Fruit fly (Drosophila melanogaster): ENCODE results near the gene CG15034.
A peak's percentile ranks its signal among the peaks of the same experiment; 100 is the strongest.

CG15034 gene

dm6 chrX:7323649-7324511 is 23.4 kb downstream of the CG15034 start, which contains the start of the genes Atg5 and Dok:
Atg5 (minus strand) TSS chrX:7323770.
Dok (plus strand) TSS chrX:7324214.
- TF ChIP-seq Dll (optimal IDR thresholded peaks at IDR 0.05) (no peak), CG8478 (optimal IDR thresholded peaks at IDR 0.05) (no peak), pan (optimal IDR thresholded peaks at IDR 0.05) (no peak), EcR (GFP tag; optimal IDR thresholded peaks at IDR 0.05) (no peak), psq (optimal IDR thresholded peaks at IDR 0.05) (no peak), usp (GFP tag; optimal IDR thresholded peaks at IDR 0.05) (no peak)

- TF ChIP-seq pan (optimal IDR thresholded peaks at IDR 0.05), result no peak
- no peak for TF ChIP-seq Dll (optimal IDR thresholded peaks at IDR 0.05)
- TF ChIP-seq usp (GFP tag; optimal IDR thresholded peaks at IDR 0.05), result no peak
- no peak for TF ChIP-seq EcR (GFP tag; optimal IDR thresholded peaks at IDR 0.05)
- TF ChIP-seq psq (optimal IDR thresholded peaks at IDR 0.05), result no peak
- no peak for TF ChIP-seq CG8478 (optimal IDR thresholded peaks at IDR 0.05)
Measured at dm6 chrX:7321829-7322228, 25.5 kb downstream of the CG15034 start.

- TF ChIP-seq usp (GFP tag; optimal IDR thresholded peaks at IDR 0.05), result no peak
- TF ChIP-seq Dll (optimal IDR thresholded peaks at IDR 0.05), result no peak
- peak; percentile 22 for TF ChIP-seq CG8478 (optimal IDR thresholded peaks at IDR 0.05)
- no peak for TF ChIP-seq EcR (GFP tag; optimal IDR thresholded peaks at IDR 0.05)
Measured at dm6 chrX:7320455-7321224, 26.7 kb downstream of the CG15034 start.

- TF ChIP-seq psq (optimal IDR thresholded peaks at IDR 0.05), result no peak
- TF ChIP-seq pan (optimal IDR thresholded peaks at IDR 0.05), result no peak
- TF ChIP-seq Dll (optimal IDR thresholded peaks at IDR 0.05), result no peak
- no peak for TF ChIP-seq EcR (GFP tag; optimal IDR thresholded peaks at IDR 0.05)
- no peak for TF ChIP-seq usp (GFP tag; optimal IDR thresholded peaks at IDR 0.05)
- TF ChIP-seq CG8478 (optimal IDR thresholded peaks at IDR 0.05), result no peak
Measured at dm6 chrX:7319703-7320088, 27.6 kb downstream of the CG15034 start.

- TF ChIP-seq Dll (optimal IDR thresholded peaks at IDR 0.05) (no peak), EcR (GFP tag; optimal IDR thresholded peaks at IDR 0.05) (no peak), usp (GFP tag; optimal IDR thresholded peaks at IDR 0.05) (no peak)
Measured at dm6 chrX:7319053-7319702, 28.1 kb downstream of the CG15034 start.

dm6 chrX:7318464-7318863 is 28.8 kb downstream of the CG15034 start:
- TF ChIP-seq pan (optimal IDR thresholded peaks at IDR 0.05), result no peak
- TF ChIP-seq Dll (optimal IDR thresholded peaks at IDR 0.05), result no peak
- TF ChIP-seq EcR (GFP tag; optimal IDR thresholded peaks at IDR 0.05), result no peak
- no peak for TF ChIP-seq usp (GFP tag; optimal IDR thresholded peaks at IDR 0.05)
- no peak for TF ChIP-seq psq (optimal IDR thresholded peaks at IDR 0.05)
- TF ChIP-seq CG8478 (optimal IDR thresholded peaks at IDR 0.05), result no peak

- TF ChIP-seq usp (GFP tag; optimal IDR thresholded peaks at IDR 0.05), result no peak
- TF ChIP-seq pan (optimal IDR thresholded peaks at IDR 0.05), result no peak
- TF ChIP-seq psq (optimal IDR thresholded peaks at IDR 0.05), result no peak
- TF ChIP-seq Dll (optimal IDR thresholded peaks at IDR 0.05), result no peak
- TF ChIP-seq EcR (GFP tag; optimal IDR thresholded peaks at IDR 0.05), result no peak
- no peak for TF ChIP-seq CG8478 (optimal IDR thresholded peaks at IDR 0.05)
Measured at dm6 chrX:7317214-7318210, 29.8 kb downstream of the CG15034 start.

- TF ChIP-seq psq (optimal IDR thresholded peaks at IDR 0.05), result no peak
- TF ChIP-seq CG8478 (optimal IDR thresholded peaks at IDR 0.05), result no peak
- no peak for TF ChIP-seq EcR (GFP tag; optimal IDR thresholded peaks at IDR 0.05)
- TF ChIP-seq Dll (optimal IDR thresholded peaks at IDR 0.05), result no peak
- no peak for TF ChIP-seq usp (GFP tag; optimal IDR thresholded peaks at IDR 0.05)
- TF ChIP-seq pan (optimal IDR thresholded peaks at IDR 0.05), result no peak
Measured at dm6 chrX:7315925-7316650, 31.2 kb downstream of the CG15034 start.

- TF ChIP-seq usp (GFP tag; optimal IDR thresholded peaks at IDR 0.05), result no peak
- no peak for TF ChIP-seq psq (optimal IDR thresholded peaks at IDR 0.05)
- no peak for TF ChIP-seq Dll (optimal IDR thresholded peaks at IDR 0.05)
- no peak for TF ChIP-seq EcR (GFP tag; optimal IDR thresholded peaks at IDR 0.05)
- no peak for TF ChIP-seq pan (optimal IDR thresholded peaks at IDR 0.05)
- no peak for TF ChIP-seq CG8478 (optimal IDR thresholded peaks at IDR 0.05)
Measured at dm6 chrX:7312406-7312805, 34.9 kb downstream of the CG15034 start.

- TF ChIP-seq psq (optimal IDR thresholded peaks at IDR 0.05), result no peak
- no peak for TF ChIP-seq Dll (optimal IDR thresholded peaks at IDR 0.05)
- TF ChIP-seq usp (GFP tag; optimal IDR thresholded peaks at IDR 0.05), result no peak
- TF ChIP-seq CG8478 (optimal IDR thresholded peaks at IDR 0.05), result no peak
- TF ChIP-seq pan (optimal IDR thresholded peaks at IDR 0.05), result no peak
- TF ChIP-seq EcR (GFP tag; optimal IDR thresholded peaks at IDR 0.05), result no peak
Measured at dm6 chrX:7308794-7309193, 38.5 kb downstream of the CG15034 start.
